Fruit fly (Drosophila melanogaster): ENCODE results near the gene CG10628.

CG10628 gene

DNA sequence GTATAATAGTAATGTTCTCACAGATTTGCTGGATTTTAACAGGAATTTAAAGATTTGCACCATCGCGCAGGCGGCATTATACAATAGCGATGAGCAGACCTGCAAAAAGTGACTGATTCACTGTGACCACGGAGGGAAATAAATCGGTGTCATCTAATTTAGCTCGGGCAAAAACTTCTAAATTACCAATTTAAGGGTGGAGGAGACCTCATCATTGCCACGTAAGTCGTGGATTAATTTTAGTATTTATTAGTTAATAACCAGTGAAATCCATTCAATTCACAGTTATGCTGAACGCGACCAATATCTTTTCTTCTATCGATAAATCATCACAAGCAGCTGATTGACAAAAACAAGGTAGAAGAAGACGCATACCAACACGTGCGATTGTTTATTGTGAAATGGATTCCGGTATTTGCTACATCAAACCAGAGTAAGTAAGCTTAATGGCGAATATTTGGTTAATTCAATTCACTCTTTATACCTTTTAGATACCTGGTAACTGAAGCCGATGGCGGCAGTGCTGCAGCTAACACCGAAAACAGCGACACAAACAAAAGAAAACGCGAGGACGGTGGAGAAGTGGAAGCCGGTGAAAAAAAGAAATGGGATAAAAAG is at the start of gene CG10628, which contains the start of gene Dus3:
Gene CG10628 (minus strand): TSS at position 105 of the 618 bp plus-strand sequence.
Gene Dus3 (plus strand): TSS at position 369 of the 618 bp plus-strand sequence.
- TF ChIP-seq Mnt (GFP tag; optimal IDR thresholded peaks at IDR 0.05), result peak; percentile 98
- peak; percentile 72 for TF ChIP-seq Clk (GFP tag; optimal IDR thresholded peaks at IDR 0.05)
- peak; percentile 81 for TF ChIP-seq CG7045 (GFP tag; optimal IDR thresholded peaks at IDR 0.05)
- TF ChIP-seq CG11617 (GFP tag; optimal IDR thresholded peaks at IDR 0.05), result peak; percentile 85
- peak; percentile 60 for TF ChIP-seq tj (GFP tag; optimal IDR thresholded peaks at IDR 0.05)
- no peak for TF ChIP-seq kay (GFP tag; ENCODE audit: borderline replicate concordance)
- peak; percentile 20 for TF ChIP-seq cic (GFP tag; optimal IDR thresholded peaks at IDR 0.05)
- TF ChIP-seq CG5204 (GFP tag; optimal IDR thresholded peaks at IDR 0.05), result peak; percentile 88
- peak; percentile 62 for TF ChIP-seq Crg-1 (GFP tag; optimal IDR thresholded peaks at IDR 0.05)
- peak; percentile 81 for TF ChIP-seq CG1620 (GFP tag; optimal IDR thresholded peaks at IDR 0.05)
- peak; percentile 80 for TF ChIP-seq Hr96 (GFP tag; optimal IDR thresholded peaks at IDR 0.05)
- peak; percentile 82 for TF ChIP-seq bab1 (GFP tag; optimal IDR thresholded peaks at IDR 0.05)
- TF ChIP-seq ovo (GFP tag; optimal IDR thresholded peaks at IDR 0.05), result peak; percentile 60
- peak; percentile 62 for TF ChIP-seq pad (GFP tag; optimal IDR thresholded peaks at IDR 0.05)
- peak; percentile 82 for TF ChIP-seq CG12768 (GFP tag; optimal IDR thresholded peaks at IDR 0.05)
- peak; percentile 88 for TF ChIP-seq toe (GFP tag; optimal IDR thresholded peaks at IDR 0.05)
- TF ChIP-seq cnc (optimal IDR thresholded peaks at IDR 0.05), result no peak
- TF ChIP-seq CG14711 (tag; optimal IDR thresholded peaks at IDR 0.05), result peak; percentile 78
- TF ChIP-seq CG33017 (tag; optimal IDR thresholded peaks at IDR 0.05), result peak; percentile 81
- peak; percentile 86 for TF ChIP-seq CG7101 (tag; optimal IDR thresholded peaks at IDR 0.05)

- TF ChIP-seq tj (GFP tag; optimal IDR thresholded peaks at IDR 0.05) (no peak), kay (GFP tag; ENCODE audit: borderline replicate concordance) (no peak), CG11617 (GFP tag; optimal IDR thresholded peaks at IDR 0.05) (no peak), ovo (GFP tag; optimal IDR thresholded peaks at IDR 0.05) (no peak), CG14711 (tag; optimal IDR thresholded peaks at IDR 0.05) (no peak), Clk (GFP tag; optimal IDR thresholded peaks at IDR 0.05) (no peak), Mnt (GFP tag; optimal IDR thresholded peaks at IDR 0.05) (no peak), cnc (optimal IDR thresholded peaks at IDR 0.05) (no peak), Crg-1 (GFP tag; optimal IDR thresholded peaks at IDR 0.05) (no peak), CG5204 (GFP tag; optimal IDR thresholded peaks at IDR 0.05) (no peak), CG1620 (GFP tag; optimal IDR thresholded peaks at IDR 0.05) (no peak), CG12768 (GFP tag; optimal IDR thresholded peaks at IDR 0.05) (no peak), CG7045 (GFP tag; optimal IDR thresholded peaks at IDR 0.05) (no peak)
Observed at dm6 chr2L:19805007-19805406, 46.6 kb upstream of the CG10628 start.

- no peak for TF ChIP-seq toe (GFP tag; optimal IDR thresholded peaks at IDR 0.05)
- TF ChIP-seq CG12768 (GFP tag; optimal IDR thresholded peaks at IDR 0.05), result no peak
- TF ChIP-seq cnc (optimal IDR thresholded peaks at IDR 0.05), result no peak
- TF ChIP-seq Clk (GFP tag; optimal IDR thresholded peaks at IDR 0.05), result no peak
- no peak for TF ChIP-seq pad (GFP tag; optimal IDR thresholded peaks at IDR 0.05)
- TF ChIP-seq CG14711 (tag; optimal IDR thresholded peaks at IDR 0.05), result no peak
Observed at dm6 chr2L:19801951-19802612, 43.7 kb upstream of the CG10628 start.

- TF ChIP-seq CG12768 (GFP tag; optimal IDR thresholded peaks at IDR 0.05) (no peak), Hr96 (GFP tag; optimal IDR thresholded peaks at IDR 0.05) (no peak), CG7101 (tag; optimal IDR thresholded peaks at IDR 0.05) (no peak), cnc (optimal IDR thresholded peaks at IDR 0.05) (no peak), Mnt (GFP tag; optimal IDR thresholded peaks at IDR 0.05) (no peak), cic (GFP tag; optimal IDR thresholded peaks at IDR 0.05) (no peak), CG5204 (GFP tag; optimal IDR thresholded peaks at IDR 0.05) (no peak), CG33017 (tag; optimal IDR thresholded peaks at IDR 0.05) (no peak), pad (GFP tag; optimal IDR thresholded peaks at IDR 0.05) (no peak), CG11617 (GFP tag; optimal IDR thresholded peaks at IDR 0.05) (no peak), ovo (GFP tag; optimal IDR thresholded peaks at IDR 0.05) (no peak), bab1 (GFP tag; optimal IDR thresholded peaks at IDR 0.05) (no peak), CG1620 (GFP tag; optimal IDR thresholded peaks at IDR 0.05) (no peak), Crg-1 (GFP tag; optimal IDR thresholded peaks at IDR 0.05) (no peak), kay (GFP tag; ENCODE audit: borderline replicate concordance) (no peak), tj (GFP tag; optimal IDR thresholded peaks at IDR 0.05) (no peak), toe (GFP tag; optimal IDR thresholded peaks at IDR 0.05) (no peak), CG14711 (tag; optimal IDR thresholded peaks at IDR 0.05) (no peak), Clk (GFP tag; optimal IDR thresholded peaks at IDR 0.05) (no peak)
Observed at dm6 chr2L:19800703-19801102, 42.3 kb upstream of the CG10628 start.

dm6 chr2L:19799940-19800339 is 41.5 kb upstream of the CG10628 start:
- TF ChIP-seq CG12768 (GFP tag; optimal IDR thresholded peaks at IDR 0.05) (no peak), kay (GFP tag; ENCODE audit: borderline replicate concordance) (no peak), Clk (GFP tag; optimal IDR thresholded peaks at IDR 0.05) (no peak), CG7045 (GFP tag; optimal IDR thresholded peaks at IDR 0.05) (no peak), CG5204 (GFP tag; optimal IDR thresholded peaks at IDR 0.05) (no peak), Mnt (GFP tag; optimal IDR thresholded peaks at IDR 0.05) (no peak), cnc (optimal IDR thresholded peaks at IDR 0.05) (no peak), CG14711 (tag; optimal IDR thresholded peaks at IDR 0.05) (no peak)

DNA sequence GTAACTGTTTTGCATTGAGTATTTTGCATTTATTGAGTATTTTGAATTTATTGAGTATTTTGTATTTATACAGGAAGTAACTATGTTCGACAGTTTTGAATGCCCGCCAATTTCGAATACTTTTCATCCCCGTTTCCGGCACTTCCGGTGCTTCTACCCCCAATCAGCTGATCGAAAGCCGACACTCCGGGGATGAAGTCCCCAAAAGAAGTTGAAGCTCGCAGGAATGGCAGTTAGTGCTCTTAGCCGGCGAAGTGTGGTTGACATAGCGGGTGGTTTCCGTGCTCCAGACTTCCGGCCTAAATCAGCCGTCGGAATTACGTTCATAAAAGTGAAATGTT is 37.7 kb upstream of the CG10628 start, which contains the start of gene sick:
Gene sick (plus strand): TSS at position 255 of the 341 bp plus-strand sequence.
- TF ChIP-seq pad (GFP tag; optimal IDR thresholded peaks at IDR 0.05) (no peak), CG5204 (GFP tag; optimal IDR thresholded peaks at IDR 0.05) (no peak), ovo (GFP tag; optimal IDR thresholded peaks at IDR 0.05) (no peak), cic (GFP tag; optimal IDR thresholded peaks at IDR 0.05) (no peak), CG7101 (tag; optimal IDR thresholded peaks at IDR 0.05) (no peak)

Measured in whole organism, adult.